Worm (Caenorhabditis elegans) whole organism, midembryonic: ENCODE data around the gene F58E6.6.

Source experiments
- T22C8.4 ChIP-seq: fragments of 200-800 bp; sonication (Bioruptor generic); IDR thresholded peaks from 2 replicates; pipeline ENCODE4 v1.3.6; 2022; ENCODE audit warnings: missing genetic modification characterization, missing compliant biosample characterization
- cog-1 ChIP-seq: sonication (generic microtip); optimal IDR thresholded peaks from 2 replicates; lab custom pipeline; 2016; ENCODE audit warnings: missing genetic modification characterization, missing compliant biosample characterization
- flt-1 ChIP-seq: fragments of 200-800 bp; sonication (Bioruptor generic); IDR thresholded peaks from 2 replicates; pipeline ENCODE4 v1.3.6; 2022; ENCODE audit warnings: missing genetic modification characterization, missing compliant biosample characterization
- klf-2 ChIP-seq: fragments of 200-800 bp; sonication (Bioruptor generic); conservative IDR thresholded peaks from 2 replicates; pipeline ENCODE4 v1.3.6; 2022; ENCODE audit warnings: missing genetic modification reagents, missing genetic modification characterization, missing compliant biosample characterization
- med-1 ChIP-seq: sonication (generic microtip); optimal IDR thresholded peaks from 2 replicates; lab custom pipeline; 2017; ENCODE audit warnings: missing genetic modification characterization, mild to moderate bottlenecking, missing compliant biosample characterization, antibody characterized with exemption, missing genetic modification reagents; ENCODE audit not compliant: insufficient read depth
- ref-1 ChIP-seq: fragments of 200-800 bp; sonication (Bioruptor generic); conservative IDR thresholded peaks from 2 replicates; pipeline ENCODE4 v1.3.6; 2022; ENCODE audit warnings: missing genetic modification reagents, missing genetic modification characterization, missing compliant biosample characterization
- tab-1 ChIP-seq: fragments of 200-800 bp; sonication (Bioruptor generic); IDR thresholded peaks from 2 replicates; pipeline ENCODE4 v1.3.6; 2022; ENCODE audit warnings: missing genetic modification characterization, missing compliant biosample characterization
- ztf-23 ChIP-seq: fragments of 200-800 bp; sonication (Bioruptor generic); IDR thresholded peaks from 2 replicates; pipeline ENCODE4 v1.3.6; 2022; ENCODE audit warnings: missing genetic modification reagents, missing genetic modification characterization, missing compliant biosample characterization
- ztf-29 ChIP-seq: fragments of 200-800 bp; sonication (Bioruptor generic); IDR thresholded peaks from 2 replicates; pipeline ENCODE4 v1.3.6; 2022; ENCODE audit warnings: missing genetic modification reagents, missing genetic modification characterization, missing compliant biosample characterization

ce11 chrV:9702755-9703154 lies 50.1 kb downstream of the F58E6.6 start, which contains the start of gene xbx-6:
- no peak for TF ChIP-seq flt-1 (GFP tag; lab: Robert Waterston, UW)
- no peak for TF ChIP-seq ref-1 (GFP tag; lab: Robert Waterston, UW)
- no peak for TF ChIP-seq ztf-29 (GFP tag; lab: Robert Waterston, UW)
- TF ChIP-seq T22C8.4 (GFP tag; lab: Robert Waterston, UW), result no peak
- TF ChIP-seq klf-2, result no peak
- no peak for TF ChIP-seq cog-1 (tag; lab: Kevin White, UChicago)
- TF ChIP-seq tab-1, result no peak
- no peak for TF ChIP-seq med-1
- TF ChIP-seq ztf-23 (GFP tag; lab: Robert Waterston, UW), result no peak
